Fruit fly (Drosophila melanogaster) whole organism, embryonic: Measurements from ENCODE around the gene Hinfp.

Source experiments
- Abd-B ChIP-seq: fragments of 200-800 bp; sonication (Bioruptor generic); optimal IDR thresholded peaks from 2 replicates; lab custom pipeline; 2018; ENCODE audit warnings: missing biosample characterization, mild to moderate bottlenecking, missing genetic modification characterization, moderate library complexity
- Adf1 ChIP-seq: fragments of 200-800 bp; sonication (Bioruptor generic); IDR thresholded peaks from 2 replicates; pipeline ENCODE4 v1.3.6; 2022; ENCODE audit warnings: missing biosample characterization, missing genetic modification characterization
- Atf-2 ChIP-seq: fragments of 200-800 bp; sonication (Bioruptor generic); optimal IDR thresholded peaks from 2 replicates; lab custom pipeline; 2016; ENCODE audit warnings: missing biosample characterization, missing genetic modification characterization
- Blimp-1 ChIP-seq: fragments of 200-800 bp; sonication (Bioruptor generic); optimal IDR thresholded peaks from 3 replicates; lab custom pipeline; 2018; ENCODE audit warnings: missing biosample characterization, missing genetic modification characterization, mild to moderate bottlenecking, moderate library complexity, missing genetic modification reagents
- CG11398 ChIP-seq: fragments of 200-800 bp; sonication (Bioruptor generic); optimal IDR thresholded peaks from 2 replicates; lab custom pipeline; 2016; ENCODE audit warnings: missing biosample characterization, missing genetic modification characterization
- CG11723 ChIP-seq: fragments of 200-800 bp; sonication (Bioruptor generic); optimal IDR thresholded peaks from 2 replicates; lab custom pipeline; 2017; ENCODE audit warnings: missing biosample characterization, mild to moderate bottlenecking, missing genetic modification characterization
- CG13287 ChIP-seq: fragments of 200-800 bp; sonication (Bioruptor generic); IDR thresholded peaks from 2 replicates; pipeline ENCODE4 v1.3.6; 2022; ENCODE audit warnings: missing biosample characterization, missing genetic modification characterization; ENCODE audit not compliant: partially characterized antibody
- CG13624 ChIP-seq: fragments of 200-800 bp; sonication (Bioruptor generic); optimal IDR thresholded peaks from 2 replicates; lab custom pipeline; 2016; ENCODE audit warnings: missing biosample characterization, missing genetic modification characterization
- CG18262 ChIP-seq: fragments of 200-800 bp; optimal IDR thresholded peaks from 3 replicates; lab custom pipeline; 2019; ENCODE audit warnings: missing biosample characterization, mild to moderate bottlenecking, missing genetic modification characterization, moderate library complexity
- CG1832 ChIP-seq: fragments of 200-800 bp; sonication (Bioruptor generic); optimal IDR thresholded peaks from 2 replicates; lab custom pipeline; 2017; ENCODE audit warnings: missing biosample characterization, mild to moderate bottlenecking, missing genetic modification characterization, inconsistent platforms
- CG31388 ChIP-seq: fragments of 200-800 bp; sonication (Bioruptor generic); optimal IDR thresholded peaks from 2 replicates; lab custom pipeline; 2016; ENCODE audit warnings: missing biosample characterization, missing genetic modification characterization
- CG32532 ChIP-seq: fragments of 200-800 bp; sonication (Bioruptor generic); IDR thresholded peaks from 2 replicates; pipeline ENCODE4 v1.3.6; 2022; ENCODE audit warnings: missing biosample characterization, missing genetic modification characterization
- CG4707 ChIP-seq: fragments of 200-800 bp; sonication (Bioruptor generic); optimal IDR thresholded peaks from 2 replicates; lab custom pipeline; 2018; ENCODE audit warnings: missing biosample characterization, mild to moderate bottlenecking, missing genetic modification characterization, moderate library complexity
- CG7786 ChIP-seq: fragments of 200-800 bp; sonication (Bioruptor generic); optimal IDR thresholded peaks from 2 replicates; lab custom pipeline; 2016; ENCODE audit warnings: missing biosample characterization, missing genetic modification characterization
- CG7928 ChIP-seq: fragments of 200-800 bp; sonication (Bioruptor generic); optimal IDR thresholded peaks from 2 replicates; lab custom pipeline; 2017; ENCODE audit warnings: missing biosample characterization, mild to moderate bottlenecking, missing genetic modification characterization
- CG8388 ChIP-seq: fragments of 200-800 bp; sonication (Bioruptor generic); optimal IDR thresholded peaks from 2 replicates; lab custom pipeline; 2019; ENCODE audit warnings: missing biosample characterization, mild to moderate bottlenecking, missing genetic modification characterization, moderate library complexity
- E2f2 ChIP-seq: fragments of 200-800 bp; sonication (Bioruptor generic); IDR thresholded peaks from 2 replicates; pipeline ENCODE4 v1.3.6; 2022; ENCODE audit warnings: missing biosample characterization, missing genetic modification characterization
- MBD-R2 ChIP-seq: fragments of 200-800 bp; sonication (Bioruptor generic); IDR thresholded peaks from 2 replicates; pipeline ENCODE4 v1.3.6; 2022; ENCODE audit warnings: missing biosample characterization, missing genetic modification characterization
- MESR4 ChIP-seq: fragments of 200-800 bp; sonication (Bioruptor generic); optimal IDR thresholded peaks from 2 replicates; lab custom pipeline; 2018; ENCODE audit warnings: missing biosample characterization, mild to moderate bottlenecking, missing genetic modification characterization, moderate library complexity
- Myb ChIP-seq: fragments of 200-800 bp; sonication (Bioruptor generic); optimal IDR thresholded peaks from 2 replicates; lab custom pipeline; 2016; ENCODE audit warnings: missing biosample characterization, missing genetic modification characterization
- Opbp ChIP-seq: fragments of 200-800 bp; sonication (Bioruptor generic); IDR thresholded peaks from 3 replicates; pipeline ENCODE4 v1.3.6; 2022; ENCODE audit warnings: missing biosample characterization, missing genetic modification characterization; ENCODE audit not compliant: partially characterized antibody
- amos ChIP-seq: fragments of 200-800 bp; sonication (Bioruptor generic); IDR thresholded peaks from 2 replicates; pipeline ENCODE4 v1.3.6; 2022; ENCODE audit warnings: missing biosample characterization, missing genetic modification characterization; ENCODE audit not compliant: partially characterized antibody
- btn ChIP-seq: fragments of 200-800 bp; sonication (Bioruptor generic); optimal IDR thresholded peaks from 2 replicates; lab custom pipeline; 2016; ENCODE audit warnings: missing biosample characterization, missing genetic modification characterization
- chn ChIP-seq: fragments of 200-800 bp; sonication (Bioruptor generic); optimal IDR thresholded peaks from 2 replicates; lab custom pipeline; 2016; ENCODE audit warnings: missing biosample characterization, missing genetic modification characterization
- cwo ChIP-seq: fragments of 200-800 bp; sonication (Bioruptor generic); optimal IDR thresholded peaks from 3 replicates; lab custom pipeline; 2017; ENCODE audit warnings: missing biosample characterization, missing genetic modification characterization, mild to moderate bottlenecking, moderate library complexity, missing genetic modification reagents
- dmrt99B ChIP-seq: fragments of 200-800 bp; sonication (Bioruptor generic); optimal IDR thresholded peaks from 2 replicates; lab custom pipeline; 2018; ENCODE audit warnings: missing biosample characterization, mild to moderate bottlenecking, missing genetic modification characterization, moderate library complexity
- fd64A ChIP-seq: fragments of 200-800 bp; sonication (Bioruptor generic); optimal IDR thresholded peaks from 3 replicates; lab custom pipeline; 2018; ENCODE audit warnings: missing biosample characterization, mild to moderate bottlenecking, missing genetic modification characterization
- grn ChIP-seq: fragments of 200-800 bp; sonication (Bioruptor generic); optimal IDR thresholded peaks from 3 replicates; lab custom pipeline; 2017; ENCODE audit warnings: missing biosample characterization, missing genetic modification characterization
- hbn ChIP-seq: fragments of 200-800 bp; sonication (Bioruptor generic); IDR thresholded peaks from 2 replicates; pipeline ENCODE4 v1.3.6; 2022; ENCODE audit warnings: missing biosample characterization, missing genetic modification characterization; ENCODE audit not compliant: partially characterized antibody
- ind ChIP-seq: fragments of 200-800 bp; sonication (Bioruptor generic); optimal IDR thresholded peaks from 3 replicates; lab custom pipeline; 2016; ENCODE audit warnings: missing biosample characterization, missing genetic modification characterization
- klu ChIP-seq: fragments of 200-800 bp; sonication (Bioruptor generic); IDR thresholded peaks from 2 replicates; pipeline ENCODE4 v1.3.6; 2022; ENCODE audit warnings: missing biosample characterization, missing genetic modification characterization
- lilli ChIP-seq: fragments of 200-800 bp; sonication (Bioruptor generic); optimal IDR thresholded peaks from 3 replicates; lab custom pipeline; 2016; ENCODE audit warnings: missing biosample characterization, missing genetic modification characterization
- org-1 ChIP-seq: fragments of 200-800 bp; sonication (Bioruptor generic); optimal IDR thresholded peaks from 2 replicates; lab custom pipeline; 2017; ENCODE audit warnings: missing biosample characterization, missing genetic modification characterization
- prd ChIP-seq, 3 experiments: fragments of >200 bp in 2 of 3; fragments of 200-800 bp in 1 of 3; sonication (Bioruptor generic) in 1 of 3; optimal IDR thresholded peaks in 2 of 3; IDR thresholded peaks in 1 of 3; 2 replicates in 2 of 3; 3 replicates in 1 of 3; pipeline versions ENCODE4 v1.3.6 to Lab custom; 2017 to 2022; ENCODE audit warnings: missing biosample characterization in 1 of 3, missing genetic modification characterization in 1 of 3
- pzg ChIP-seq: fragments of 200-800 bp; sonication (Bioruptor generic); optimal IDR thresholded peaks from 3 replicates; lab custom pipeline; 2018; ENCODE audit warnings: missing biosample characterization, mild to moderate bottlenecking, missing genetic modification characterization, moderate library complexity
- row ChIP-seq: fragments of 200-800 bp; sonication (Bioruptor generic); IDR thresholded peaks from 3 replicates; pipeline ENCODE4 v1.3.6; 2022; ENCODE audit warnings: missing biosample characterization, missing genetic modification characterization
- sens ChIP-seq: fragments of 200-800 bp; sonication (Bioruptor generic); peaks from one replicate; lab custom pipeline; 2016; ENCODE audit warnings: missing biosample characterization, missing genetic modification characterization
- tll ChIP-seq, 2 experiments: fragments of 200-800 bp in 1 of 2; fragments of >200 bp in 1 of 2; sonication (Bioruptor generic) in 1 of 2; optimal IDR thresholded peaks; 2 replicates each; lab custom pipeline; 2017 to 2019; ENCODE audit warnings: missing biosample characterization in 2 of 2, missing genetic modification characterization in 2 of 2, mild to moderate bottlenecking in 1 of 2, moderate library complexity in 1 of 2
- trem ChIP-seq: fragments of 200-800 bp; optimal IDR thresholded peaks from 3 replicates; lab custom pipeline; 2019; ENCODE audit warnings: missing biosample characterization, mild to moderate bottlenecking, missing genetic modification characterization, moderate library complexity
- tup ChIP-seq: fragments of 200-800 bp; sonication (Bioruptor generic); optimal IDR thresholded peaks from 2 replicates; lab custom pipeline; 2016; ENCODE audit warnings: missing biosample characterization, mild to moderate bottlenecking, missing genetic modification characterization, moderate library complexity
- vvl ChIP-seq: fragments of 200-800 bp; sonication (Bioruptor generic); IDR thresholded peaks from 2 replicates; pipeline ENCODE4 v1.3.6; 2022; ENCODE audit warnings: missing biosample characterization, missing genetic modification characterization

The Hinfp gene

DNA sequence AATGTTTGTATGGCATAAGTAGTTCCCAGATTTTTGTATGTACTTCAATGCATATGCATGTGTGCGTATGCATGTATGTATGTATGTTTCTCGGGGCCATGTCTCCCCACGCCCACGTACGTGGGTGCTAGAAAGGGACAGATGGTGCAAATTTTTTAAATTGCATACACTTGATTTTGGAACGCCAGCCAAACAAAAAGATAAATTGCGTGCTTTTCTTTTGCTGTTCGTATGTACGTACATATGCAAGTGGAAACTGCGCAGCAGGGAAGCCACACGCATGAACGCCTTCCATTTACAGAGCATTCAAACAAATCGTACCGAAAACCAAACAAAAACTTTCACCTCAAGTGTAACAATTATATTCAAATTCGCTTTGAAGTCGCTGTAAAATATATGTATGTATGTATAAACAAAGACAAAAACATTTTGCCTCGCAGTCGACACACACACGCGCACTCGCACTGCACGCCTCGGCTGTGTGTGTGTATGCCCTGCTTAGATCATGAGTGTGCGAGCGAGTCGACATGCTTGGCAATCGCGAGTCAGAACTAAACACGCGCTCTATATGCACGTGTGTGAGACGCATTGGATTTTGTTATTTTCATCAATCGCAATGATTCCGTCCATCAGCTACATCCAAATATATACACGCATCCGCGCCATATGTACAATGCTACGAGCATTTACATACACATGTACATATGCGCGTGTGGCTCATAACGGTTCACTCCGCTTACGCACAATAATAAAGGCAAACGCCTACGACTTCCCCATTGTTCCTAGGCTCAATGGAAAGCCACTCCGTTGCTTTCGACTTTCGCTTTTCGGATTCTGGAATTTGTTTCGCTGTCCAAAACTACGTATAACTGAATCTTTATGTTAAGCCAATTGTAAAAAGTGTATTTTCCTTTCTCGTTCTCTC is 11.5 kb downstream of the Hinfp start (continued):
- TF ChIP-seq Blimp-1 (GFP tag; lab: Kevin White, UChicago) (peak; percentile 82), ind (no peak), sens (GFP tag; lab: Kevin White, UChicago) (peak; percentile 86), tll (GFP tag; optimal IDR thresholded peaks at IDR 0.05; lab: Kevin White, UChicago) (peak in 1 of 2 experiments; percentile 4), CG32532 (no peak), CG1832 (GFP tag; lab: Kevin White, UChicago) (peak; percentile 53), lilli (no peak), pzg (GFP tag; lab: Kevin White, UChicago) (peak; percentile 0), trem (tag; lab: Kevin White, UChicago) (no peak), MBD-R2 (GFP tag; lab: Robert Waterston, UW) (peak; percentile 27; the same call in 1 of the 2 replicates), CG7786 (GFP tag; lab: Kevin White, UChicago) (no peak), Adf1 (peak; percentile 39; the same call in 1 of the 2 replicates), org-1 (no peak), CG13624 (GFP tag; lab: Kevin White, UChicago) (peak; percentile 46), vvl (GFP tag; lab: Robert Waterston, UW) (peak; percentile 27; the same call in 1 of the 2 replicates), MESR4 (peak; percentile 50), CG7928 (GFP tag; lab: Kevin White, UChicago) (no peak), prd (optimal IDR thresholded peaks at IDR 0.05; lab: Kevin White, UChicago) (no peak), prd (GFP tag; IDR thresholded peaks at IDR 0.05; lab: Robert Waterston, UW) (no peak), dmrt99B (tag; lab: Kevin White, UChicago) (no peak)

- TF ChIP-seq CG7928 (GFP tag; lab: Kevin White, UChicago) = peak; percentile 41
- TF ChIP-seq Myb (GFP tag; lab: Kevin White, UChicago) = peak; percentile 82
- peak; percentile 37; the same call in 1 of the 2 replicates for TF ChIP-seq amos (GFP tag; lab: Robert Waterston, UW)
- TF ChIP-seq CG13287 (GFP tag; lab: Robert Waterston, UW) = peak; percentile 48; the same call in 1 of the 2 replicates
- TF ChIP-seq Opbp = peak; percentile 28; the same call in 1 of the 3 replicates
- peak; percentile 10; the same call in 1 of the 2 replicates for TF ChIP-seq MBD-R2 (GFP tag; lab: Robert Waterston, UW)
- TF ChIP-seq E2f2 (GFP tag; lab: Robert Waterston, UW) = peak; percentile 62
Measured at dm6 chrX:643963-644362, 18.6 kb downstream of the Hinfp start.

- TF ChIP-seq CG7928 (GFP tag; lab: Kevin White, UChicago) = peak; percentile 49
- 0 out of 2 replicates have a peak, but pooled peaks have one; percentile 10 for TF ChIP-seq MBD-R2 (GFP tag; lab: Robert Waterston, UW)
Measured at dm6 chrX:644461-644860, 19.1 kb downstream of the Hinfp start, which contains the start of gene CG13367. Gene CG13367, plus strand, starts transcription at chrX:644761.

dm6 chrX:646395-647009 is 21.2 kb downstream of the Hinfp start:
- TF ChIP-seq CG11723 (GFP tag; lab: Kevin White, UChicago) (no peak), CG31388 (no peak), grn (GFP tag; lab: Kevin White, UChicago) (no peak), fd64A (GFP tag; lab: Kevin White, UChicago) (no peak), chn (GFP tag; lab: Kevin White, UChicago) (no peak), CG8388 (GFP tag; lab: Kevin White, UChicago) (no peak), tup (GFP tag; lab: Kevin White, UChicago) (no peak), Atf-2 (no peak), CG18262 (tag; lab: Kevin White, UChicago) (peak; percentile 19), cwo (no peak), row (GFP tag; lab: Robert Waterston, UW) (no peak), CG11398 (GFP tag; lab: Kevin White, UChicago) (no peak), CG4707 (GFP tag; lab: Kevin White, UChicago) (no peak), hbn (GFP tag; lab: Robert Waterston, UW) (peak; percentile 30; the same call in 1 of the 2 replicates), btn (GFP tag; lab: Kevin White, UChicago) (no peak), Abd-B (GFP tag; lab: Kevin White, UChicago) (no peak), klu (GFP tag; lab: Robert Waterston, UW) (no peak)
